Worm (Caenorhabditis elegans) whole organism, young adult: ENCODE measurements around the gene fbxb-103.

Experiments used
- B0019.2 ChIP-seq: fragments of 200-800 bp; sonication (Bioruptor generic); conservative IDR thresholded peaks from 2 replicates; pipeline ENCODE4 v1.3.6; 2022; ENCODE audit warnings: missing genetic modification reagents, missing genetic modification characterization, missing compliant biosample characterization
- F52B5.7 ChIP-seq: sonication (generic microtip); optimal IDR thresholded peaks from 2 replicates; lab custom pipeline; 2016; ENCODE audit warnings: mild to moderate bottlenecking, missing genetic modification characterization, missing compliant biosample characterization
- ama-1 ChIP-seq, 3 experiments: fragments of 150-350 bp in 1 of 3; sonication (generic microtip) in 2 of 3; optimal IDR thresholded peaks; 2 replicates each; lab custom pipeline; 2014 to 2018; ENCODE audit warnings: missing biosample characterization in 2 of 3, missing genetic modification characterization in 2 of 3, missing genetic modification reagents in 2 of 3
- dpl-1 ChIP-seq: fragments of 150-350 bp; optimal IDR thresholded peaks from 2 replicates; lab custom pipeline; 2014; ENCODE audit warnings: missing biosample characterization, missing genetic modification reagents, missing genetic modification characterization
- egl-18 ChIP-seq: fragments of 200-800 bp; sonication (Bioruptor generic); IDR thresholded peaks from 2 replicates; pipeline ENCODE4 v1.3.6; 2022; ENCODE audit warnings: missing genetic modification reagents, missing genetic modification characterization, missing compliant biosample characterization
- lin-35 ChIP-seq, 3 experiments: fragments of 150-350 bp in 2 of 3; sonication (generic microtip) in 1 of 3; optimal IDR thresholded peaks; 2 replicates each; lab custom pipeline; 2014 to 2018; ENCODE audit warnings: missing biosample characterization in 3 of 3, missing genetic modification characterization in 3 of 3, missing genetic modification reagents in 3 of 3
- madf-6 ChIP-seq: fragments of 200-800 bp; sonication (Bioruptor generic); IDR thresholded peaks from 2 replicates; pipeline ENCODE4 v1.3.6; 2022; ENCODE audit warnings: missing genetic modification reagents, missing genetic modification characterization, missing compliant biosample characterization
- sdz-38 ChIP-seq: sonication (generic microtip); optimal IDR thresholded peaks from 2 replicates; lab custom pipeline; 2016; ENCODE audit warnings: missing genotype, missing genetic modification characterization, missing compliant biosample characterization
- somi-1 ChIP-seq: fragments of 200-800 bp; sonication (Bioruptor generic); optimal IDR thresholded peaks from 2 replicates; lab custom pipeline; 2018; ENCODE audit warnings: mild to moderate bottlenecking, missing genetic modification characterization, missing compliant biosample characterization

DNA sequence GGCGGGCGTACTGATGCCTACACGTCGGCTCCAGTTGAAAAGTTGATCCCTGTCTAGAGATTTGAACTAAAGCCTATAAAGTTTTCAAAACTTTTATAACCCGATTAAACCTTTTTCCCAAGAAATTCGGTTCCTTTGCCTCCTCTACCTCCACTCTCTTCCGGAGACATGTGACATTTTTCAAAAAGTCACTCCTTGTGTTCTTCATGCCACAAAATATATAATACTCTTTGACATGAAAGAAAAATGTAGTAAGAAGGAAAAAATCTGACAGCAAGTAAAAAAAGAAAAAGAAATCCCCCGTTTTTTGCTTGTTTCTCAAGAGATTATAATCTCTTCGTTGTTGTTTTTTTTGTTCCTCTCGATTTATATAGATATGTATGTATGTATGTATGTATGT is 47.9 kb downstream of the fbxb-103 start:
- TF ChIP-seq sdz-38 (no peak), B0019.2 (GFP tag; lab: Robert Waterston, UW) (no peak), madf-6 (no peak), egl-18 (GFP tag; lab: Robert Waterston, UW) (no peak), somi-1 (GFP tag; lab: Kevin White, UChicago) (no peak), ama-1 (optimal IDR thresholded peaks at IDR 0.05; lab: Kevin White, UChicago) (no peak), ama-1 (GFP tag; optimal IDR thresholded peaks at IDR 0.05; lab: Kevin White, UChicago) (no peak), dpl-1 (GFP tag; lab: Kevin White, UChicago) (no peak), lin-35 (GFP tag; optimal IDR thresholded peaks at IDR 0.05; lab: Kevin White, UChicago) (no peak), F52B5.7 (tag; lab: Kevin White, UChicago) (no peak)
